Worm (Caenorhabditis elegans): ENCODE measurements around the gene H28G03.3.

H28G03.3 gene

DNA sequence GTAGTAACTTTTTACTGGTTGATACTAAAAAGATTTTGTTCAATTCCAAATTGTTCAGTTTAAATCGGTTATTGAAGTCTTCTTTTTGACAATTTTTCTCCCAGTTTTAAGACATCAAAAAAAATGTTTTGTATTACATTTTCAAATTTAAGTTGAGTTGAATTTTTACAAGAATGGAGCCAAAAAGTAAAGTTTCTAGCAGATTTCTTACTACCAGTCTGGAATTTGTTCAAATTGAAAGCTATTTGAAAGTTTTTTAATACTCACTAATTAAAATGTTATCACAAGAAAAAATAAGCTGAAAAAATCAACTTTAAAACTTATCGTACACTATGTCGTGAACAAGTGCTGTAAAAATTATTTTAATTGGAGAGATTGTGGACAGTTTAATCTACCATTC, 36.1 kb downstream of the H28G03.3 start:
- TF ChIP-seq hlh-30 (tag; optimal IDR thresholded peaks at IDR 0.05; ENCODE audit: insufficient read depth) = no peak
- no peak for TF ChIP-seq nfya-1 (tag; optimal IDR thresholded peaks at IDR 0.05)
- TF ChIP-seq ceh-18 (tag; optimal IDR thresholded peaks at IDR 0.05) = no peak
- no peak for TF ChIP-seq che-1 (tag; optimal IDR thresholded peaks at IDR 0.05)
- TF ChIP-seq K02D7.2 (tag; optimal IDR thresholded peaks at IDR 0.05) = no peak
- TF ChIP-seq pax-1 (tag; optimal IDR thresholded peaks at IDR 0.05) = no peak
- no peak for TF ChIP-seq ceh-22 (tag; optimal IDR thresholded peaks at IDR 0.05)
- TF ChIP-seq K09A11.1 (tag; optimal IDR thresholded peaks at IDR 0.05; ENCODE audit: insufficient read depth) = no peak
- TF ChIP-seq hlh-15 (tag; optimal IDR thresholded peaks at IDR 0.05) = no peak
- TF ChIP-seq ttx-3 (tag; optimal IDR thresholded peaks at IDR 0.05) = no peak
- TF ChIP-seq lin-11 (tag; optimal IDR thresholded peaks at IDR 0.05) = no peak
- TF ChIP-seq dmd-4 (tag; optimal IDR thresholded peaks at IDR 0.05; ENCODE audit: borderline replicate concordance) = no peak
- no peak for TF ChIP-seq sdc-2 (tag; optimal IDR thresholded peaks at IDR 0.05)
- no peak for TF ChIP-seq ceh-45 (GFP tag; IDR thresholded peaks at IDR 0.05)
- no peak for TF ChIP-seq tbx-7 (tag; optimal IDR thresholded peaks at IDR 0.05)
- no peak for TF ChIP-seq unc-86 (tag; optimal IDR thresholded peaks at IDR 0.05)
- no peak for TF ChIP-seq ceh-14 (tag; optimal IDR thresholded peaks at IDR 0.05)
- TF ChIP-seq tbx-2 (tag; optimal IDR thresholded peaks at IDR 0.05) = no peak
- TF ChIP-seq gmeb-2 (tag; optimal IDR thresholded peaks at IDR 0.05) = no peak
- TF ChIP-seq elt-2 (tag; optimal IDR thresholded peaks at IDR 0.05) = no peak

DNA sequence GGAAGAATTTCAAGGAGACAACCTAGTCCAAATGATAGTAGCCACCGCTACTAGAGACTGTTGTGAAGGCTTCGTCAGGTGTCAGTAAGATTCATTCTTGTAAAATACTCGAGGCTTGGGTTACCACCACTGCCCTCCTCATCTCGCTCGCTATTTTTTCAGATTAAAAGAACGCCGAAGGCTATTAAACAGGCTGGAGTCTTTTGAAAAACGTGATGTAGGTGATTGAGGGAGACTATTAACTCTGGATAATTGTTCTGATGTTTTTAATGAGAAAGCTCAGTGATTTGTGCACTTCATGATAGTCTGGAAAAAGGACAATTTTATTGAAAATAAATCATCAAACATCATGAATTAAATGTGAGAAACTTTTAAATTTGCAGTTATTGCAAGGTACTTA, 37.2 kb downstream of the H28G03.3 start, which contains the start of gene zig-6:
TSS of gene zig-6 (minus strand) at position 101 of the 400 bp plus-strand sequence.
- TF ChIP-seq elt-4 (tag; optimal IDR thresholded peaks at IDR 0.05) = no peak
- no peak for TF ChIP-seq ceh-48 (tag; optimal IDR thresholded peaks at IDR 0.05)
- no peak for TF ChIP-seq npax-4 (tag; optimal IDR thresholded peaks at IDR 0.05)
- no peak for TF ChIP-seq pha-4 (tag; optimal IDR thresholded peaks at IDR 0.05)
- no peak for TF ChIP-seq lin-11 (tag; optimal IDR thresholded peaks at IDR 0.05)
- no peak for TF ChIP-seq nhr-232 (tag; optimal IDR thresholded peaks at IDR 0.05)
- no peak for TF ChIP-seq pag-3 (tag; optimal IDR thresholded peaks at IDR 0.05; ENCODE audit: borderline replicate concordance)
- no peak for TF ChIP-seq fkh-10 (GFP tag; optimal IDR thresholded peaks at IDR 0.05)
- no peak for TF ChIP-seq ets-4 (tag; optimal IDR thresholded peaks at IDR 0.05)
- TF ChIP-seq mec-3 (tag; optimal IDR thresholded peaks at IDR 0.05; ENCODE audit: borderline replicate concordance) = no peak
- no peak for TF ChIP-seq eyg-1 (tag; optimal IDR thresholded peaks at IDR 0.05)

DNA sequence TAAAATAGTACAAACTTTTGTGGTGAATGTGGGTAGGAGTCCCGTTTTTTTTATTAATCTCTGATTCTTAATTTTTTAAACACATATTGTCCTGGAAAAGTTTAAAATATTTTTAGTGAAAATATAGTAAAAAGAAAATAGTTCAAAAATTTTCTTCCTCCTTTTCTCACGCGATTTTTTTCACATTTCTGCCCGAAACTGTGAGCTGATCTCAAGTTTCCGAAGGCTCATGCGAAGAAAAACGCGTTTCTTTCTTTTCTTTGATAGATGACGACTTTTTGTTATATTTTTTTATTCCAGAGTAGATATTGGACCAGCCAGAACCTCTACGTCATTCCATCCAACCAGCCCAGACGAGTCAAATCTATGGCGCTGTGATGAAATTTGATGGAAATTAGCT, 42.2 kb downstream of the H28G03.3 start, which contains the start of gene T03G11.9:
TSS of gene T03G11.9 (plus strand) at position 301 of the 400 bp plus-strand sequence.
- no peak for TF ChIP-seq che-1 (tag; optimal IDR thresholded peaks at IDR 0.05)
- no peak for TF ChIP-seq syd-9 (tag; optimal IDR thresholded peaks at IDR 0.05)
- TF ChIP-seq sdc-2 (tag; optimal IDR thresholded peaks at IDR 0.05) = no peak
- TF ChIP-seq mec-3 (tag; optimal IDR thresholded peaks at IDR 0.05; ENCODE audit: borderline replicate concordance) = no peak
- no peak for TF ChIP-seq ama-1 (optimal IDR thresholded peaks at IDR 0.05)
- TF ChIP-seq ref-2 (tag; optimal IDR thresholded peaks at IDR 0.05) = no peak
- no peak for TF ChIP-seq odd-2 (tag; optimal IDR thresholded peaks at IDR 0.05)
- TF ChIP-seq ceh-34 (tag; optimal IDR thresholded peaks at IDR 0.05) = no peak

DNA sequence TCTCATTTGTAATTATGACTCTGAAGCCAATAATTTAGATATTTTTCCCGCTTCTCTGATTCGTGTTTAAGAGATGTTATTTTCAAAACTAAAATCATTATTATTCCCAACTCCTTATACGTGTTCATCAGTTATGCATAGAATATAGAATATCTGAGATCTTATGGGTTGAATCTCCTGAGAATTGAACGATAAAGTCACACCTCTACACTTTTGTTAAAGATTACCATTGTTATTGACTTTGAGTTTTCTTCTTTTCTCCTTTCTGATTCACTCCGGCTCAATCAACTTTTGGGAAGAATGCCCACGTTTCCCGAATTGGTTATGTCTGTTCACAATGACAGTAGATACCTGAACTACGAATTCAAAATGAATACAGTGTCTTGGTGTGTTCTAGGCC, 46.3 kb downstream of the H28G03.3 start, which contains the start of gene sru-48:
TSS of gene sru-48 (plus strand) at position 301 of the 400 bp plus-strand sequence.
- TF ChIP-seq nhr-232 (tag; optimal IDR thresholded peaks at IDR 0.05) (no peak), unc-42 (tag; optimal IDR thresholded peaks at IDR 0.05) (no peak), nfya-1 (tag; optimal IDR thresholded peaks at IDR 0.05) (no peak), elt-4 (tag; optimal IDR thresholded peaks at IDR 0.05) (no peak), C08G9.2 (tag; optimal IDR thresholded peaks at IDR 0.05) (no peak)

Data from whole organism, late embryonic.